Worm (Caenorhabditis elegans) whole organism, L4 larva: ENCODE results near the gene H14A12.3.

Experiments used
- F49E8.2 ChIP-seq: sonication (generic microtip); optimal IDR thresholded peaks from 2 replicates; lab custom pipeline; 2016; ENCODE audit warnings: missing compliant biosample characterization, mild to moderate bottlenecking, missing genetic modification characterization, borderline replicate concordance
- R02D3.7 ChIP-seq: fragments of 150-350 bp; sonication (generic microtip); optimal IDR thresholded peaks from 3 replicates; lab custom pipeline; 2014; ENCODE audit warnings: missing biosample characterization, missing genetic modification characterization
- T20F7.1 ChIP-seq: fragments of 200-800 bp; sonication (Bioruptor generic); optimal IDR thresholded peaks from 2 replicates; lab custom pipeline; 2018; ENCODE audit warnings: mild to moderate bottlenecking, missing genetic modification characterization, missing compliant biosample characterization
- Y105C5A.15 ChIP-seq: fragments of 200-800 bp; sonication (Bioruptor generic); IDR thresholded peaks from 2 replicates; pipeline ENCODE4 v1.3.6; 2022; ENCODE audit warnings: missing genetic modification characterization, missing compliant biosample characterization
- Y48G9A.11 ChIP-seq: fragments of 200-800 bp; sonication (Bioruptor generic); IDR thresholded peaks from 2 replicates; pipeline ENCODE4 v1.3.6; 2022; ENCODE audit warnings: missing genetic modification reagents, missing genetic modification characterization, missing compliant biosample characterization
- ZK546.5 ChIP-seq, 2 experiments: sonication (generic microtip); optimal IDR thresholded peaks; 2 replicates each; lab custom pipeline; 2017; ENCODE audit warnings: missing biosample characterization in 2 of 2, missing genetic modification characterization in 2 of 2
- aly-2 ChIP-seq: sonication (generic microtip); optimal IDR thresholded peaks from 2 replicates; lab custom pipeline; 2018; ENCODE audit warnings: missing biosample characterization, missing genetic modification characterization
- arid-1 ChIP-seq: fragments of 200-800 bp; sonication (Bioruptor generic); conservative IDR thresholded peaks from 2 replicates; pipeline ENCODE4 v1.3.6; 2022; ENCODE audit warnings: missing genetic modification reagents, missing genetic modification characterization, missing compliant biosample characterization
- attf-4 ChIP-seq: sonication (generic microtip); optimal IDR thresholded peaks from 3 replicates; lab custom pipeline; 2017; ENCODE audit warnings: missing biosample characterization, missing genetic modification characterization
- ceh-20 ChIP-seq: fragments of 200-800 bp; sonication (Bioruptor generic); IDR thresholded peaks from 2 replicates; pipeline ENCODE4 v1.3.6; 2022; ENCODE audit warnings: missing genetic modification reagents, missing genetic modification characterization, missing compliant biosample characterization
- ceh-28 ChIP-seq: fragments of 150-350 bp; optimal IDR thresholded peaks from 2 replicates; lab custom pipeline; 2014; ENCODE audit warnings: missing biosample characterization, missing genetic modification reagents, missing genetic modification characterization
- ceh-62 ChIP-seq: sonication (generic microtip); optimal IDR thresholded peaks from 2 replicates; lab custom pipeline; 2017; ENCODE audit warnings: missing biosample characterization, missing genetic modification characterization
- ceh-82 ChIP-seq: sonication (generic microtip); optimal IDR thresholded peaks from 2 replicates; lab custom pipeline; 2017; ENCODE audit warnings: missing biosample characterization, missing genetic modification characterization
- ctbp-1 ChIP-seq: fragments of 200-800 bp; sonication (Bioruptor generic); IDR thresholded peaks from 2 replicates; pipeline ENCODE4 v1.3.6; 2022; ENCODE audit warnings: missing genetic modification reagents, missing genetic modification characterization, missing compliant biosample characterization
- daf-16 ChIP-seq, 3 experiments: sonication (generic microtip); optimal IDR thresholded peaks; 2 replicates each; lab custom pipeline; 2016 to 2017; ENCODE audit warnings: missing genetic modification characterization in 3 of 3, missing genetic modification reagents in 3 of 3, mild to moderate bottlenecking in 2 of 3, missing compliant biosample characterization in 2 of 3, missing biosample characterization in 1 of 3, moderate library complexity in 1 of 3
- daf-19 ChIP-seq: fragments of 200-800 bp; sonication (Bioruptor generic); conservative IDR thresholded peaks from 2 replicates; pipeline ENCODE4 v1.3.6; 2022; ENCODE audit warnings: missing genetic modification characterization, missing compliant biosample characterization
- daf-8 ChIP-seq: fragments of 200-800 bp; sonication (Bioruptor generic); IDR thresholded peaks from 2 replicates; pipeline ENCODE4 v1.3.6; 2022; ENCODE audit warnings: missing genetic modification characterization, missing compliant biosample characterization
- dmd-9 ChIP-seq: fragments of 200-800 bp; sonication (Bioruptor generic); IDR thresholded peaks from 2 replicates; pipeline ENCODE4 v1.3.6; 2022; ENCODE audit warnings: missing genetic modification reagents, missing genetic modification characterization, missing compliant biosample characterization
- dpl-1 ChIP-seq: fragments of 150-350 bp; optimal IDR thresholded peaks from 2 replicates; lab custom pipeline; 2014; ENCODE audit warnings: missing biosample characterization, missing genetic modification reagents, missing genetic modification characterization
- duxl-1 ChIP-seq: sonication (generic microtip); optimal IDR thresholded peaks from 2 replicates; lab custom pipeline; 2016; ENCODE audit warnings: mild to moderate bottlenecking, missing genetic modification characterization, moderate library complexity, missing compliant biosample characterization; ENCODE audit not compliant: poor library complexity
- dve-1 ChIP-seq: sonication (generic microtip); optimal IDR thresholded peaks from 2 replicates; lab custom pipeline; 2017; ENCODE audit warnings: antibody characterized with exemption, mild to moderate bottlenecking, missing genetic modification characterization, missing compliant biosample characterization; ENCODE audit not compliant: insufficient read depth
- fos-1 ChIP-seq: fragments of 150-350 bp; optimal IDR thresholded peaks from 2 replicates; lab custom pipeline; 2014; ENCODE audit warnings: missing biosample characterization, missing genetic modification characterization
- hif-1 ChIP-seq, 2 experiments: sonication (generic microtip); optimal IDR thresholded peaks; 2 replicates each; lab custom pipeline; 2016 to 2017; ENCODE audit warnings: missing compliant biosample characterization in 2 of 2, missing genetic modification characterization in 2 of 2, missing genetic modification reagents in 2 of 2, missing genotype in 2 of 2, mild to moderate bottlenecking in 1 of 2
- jun-1 ChIP-seq: fragments of 150-350 bp; optimal IDR thresholded peaks from 2 replicates; lab custom pipeline; 2014; ENCODE audit warnings: missing biosample characterization, missing genetic modification reagents, missing genetic modification characterization
- lin-29 ChIP-seq: fragments of 200-800 bp; sonication (Bioruptor generic); IDR thresholded peaks from 2 replicates; pipeline ENCODE4 v1.3.6; 2022; ENCODE audit warnings: missing genetic modification reagents, missing genetic modification characterization, missing compliant biosample characterization
- lin-38 ChIP-seq: fragments of 200-800 bp; sonication (Bioruptor generic); IDR thresholded peaks from 2 replicates; pipeline ENCODE4 v1.3.6; 2022; ENCODE audit warnings: missing genetic modification reagents, missing genetic modification characterization, missing compliant biosample characterization
- lsy-2 ChIP-seq, 2 experiments: fragments of 150-350 bp in 1 of 2; sonication (generic microtip) in 1 of 2; optimal IDR thresholded peaks; 2 replicates each; lab custom pipeline; 2014 to 2017; ENCODE audit warnings: missing biosample characterization in 2 of 2, missing genetic modification characterization in 2 of 2
- madf-5 ChIP-seq, 2 experiments: fragments of 200-800 bp; sonication (Bioruptor generic); IDR thresholded peaks; 2 replicates each; pipeline ENCODE4 v1.3.6; 2022; ENCODE audit warnings: missing compliant biosample characterization in 2 of 2, missing genetic modification characterization in 2 of 2
- madf-9 ChIP-seq: fragments of 200-800 bp; sonication (Bioruptor generic); conservative IDR thresholded peaks from 2 replicates; pipeline ENCODE4 v1.3.6; 2022; ENCODE audit warnings: missing genetic modification reagents, missing genetic modification characterization, missing compliant biosample characterization
- mdl-1 ChIP-seq, 2 experiments: fragments of 150-350 bp in 1 of 2; sonication (generic microtip) in 1 of 2; optimal IDR thresholded peaks; 2 replicates each; lab custom pipeline; 2014 to 2017; ENCODE audit warnings: missing biosample characterization in 2 of 2, missing genetic modification characterization in 2 of 2
- mxl-3 ChIP-seq: fragments of 200-800 bp; sonication (Bioruptor generic); optimal IDR thresholded peaks from 2 replicates; lab custom pipeline; 2018; ENCODE audit warnings: mild to moderate bottlenecking, missing genetic modification characterization, missing compliant biosample characterization
- nhr-111 ChIP-seq: fragments of 200-800 bp; sonication (Bioruptor generic); optimal IDR thresholded peaks from 2 replicates; lab custom pipeline; 2018; ENCODE audit warnings: mild to moderate bottlenecking, missing genetic modification characterization, missing compliant biosample characterization
- nhr-25 ChIP-seq: sonication (generic microtip); optimal IDR thresholded peaks from 2 replicates; lab custom pipeline; 2017; ENCODE audit warnings: missing genetic modification characterization, mild to moderate bottlenecking, missing compliant biosample characterization, antibody characterized with exemption, moderate library complexity, borderline replicate concordance; ENCODE audit not compliant: insufficient read depth
- nhr-42 ChIP-seq: fragments of 200-800 bp; sonication (Bioruptor generic); IDR thresholded peaks from 2 replicates; pipeline ENCODE4 v1.3.6; 2022; ENCODE audit warnings: missing genetic modification characterization, missing compliant biosample characterization
- nhr-6 ChIP-seq: fragments of 150-350 bp; optimal IDR thresholded peaks from 2 replicates; lab custom pipeline; 2014; ENCODE audit warnings: missing biosample characterization, missing genetic modification characterization
- nhr-77 ChIP-seq: fragments of 150-350 bp; optimal IDR thresholded peaks from 2 replicates; lab custom pipeline; 2014; ENCODE audit warnings: missing biosample characterization, missing genetic modification characterization
- pha-4 ChIP-seq, 2 experiments: fragments of 150-350 bp in 1 of 2; fragments of 200-800 bp in 1 of 2; sonication (Bioruptor generic) in 1 of 2; IDR thresholded peaks in 1 of 2; optimal IDR thresholded peaks in 1 of 2; 2 replicates each; pipeline versions ENCODE4 v1.3.6 to Lab custom; 2014 to 2022; ENCODE audit warnings: missing genetic modification characterization in 2 of 2, missing genetic modification reagents in 2 of 2, missing biosample characterization in 1 of 2, missing compliant biosample characterization in 1 of 2
- sdz-12 ChIP-seq: fragments of 200-800 bp; sonication (Bioruptor generic); optimal IDR thresholded peaks from 2 replicates; lab custom pipeline; 2018; ENCODE audit warnings: mild to moderate bottlenecking, missing genetic modification characterization, missing compliant biosample characterization
- snpc-4 ChIP-seq: fragments of 150-350 bp; optimal IDR thresholded peaks from 2 replicates; lab custom pipeline; 2014; ENCODE audit warnings: missing biosample characterization, missing genetic modification characterization
- spr-1 ChIP-seq: sonication (generic microtip); optimal IDR thresholded peaks from 2 replicates; lab custom pipeline; 2016; ENCODE audit warnings: mild to moderate bottlenecking, missing genetic modification characterization, missing compliant biosample characterization
- tag-97 ChIP-seq: fragments of 200-800 bp; sonication (Bioruptor generic); IDR thresholded peaks from 2 replicates; pipeline ENCODE4 v1.3.6; 2022; ENCODE audit warnings: missing genetic modification characterization, missing compliant biosample characterization
- tra-1 ChIP-seq: fragments of 200-800 bp; sonication (Bioruptor generic); IDR thresholded peaks from 2 replicates; pipeline ENCODE4 v1.3.6; 2022; ENCODE audit warnings: missing genetic modification reagents, missing genetic modification characterization, missing compliant biosample characterization
- vab-7 ChIP-seq: fragments of 200-800 bp; sonication (Bioruptor generic); IDR thresholded peaks from 2 replicates; pipeline ENCODE4 v1.3.6; 2022; ENCODE audit warnings: missing genetic modification reagents, missing genetic modification characterization, missing compliant biosample characterization
- zfp-3 ChIP-seq: fragments of 200-800 bp; sonication (Bioruptor generic); conservative IDR thresholded peaks from 2 replicates; pipeline ENCODE4 v1.3.6; 2022; ENCODE audit warnings: missing genetic modification reagents, missing genetic modification characterization, missing compliant biosample characterization

The H14A12.3 gene

ce11 chrIII:7488303-7488702 is 24.7 kb downstream of the H14A12.3 start (continued):
- no peak for TF ChIP-seq ctbp-1 (GFP tag; lab: Robert Waterston, UW)
- no peak for TF ChIP-seq dpl-1 (GFP tag; lab: Kevin White, UChicago)
- TF ChIP-seq Y105C5A.15 (GFP tag; lab: Robert Waterston, UW): no peak
- peak; percentile 22 for TF ChIP-seq nhr-6

ce11 chrIII:7489055-7489534 is 25.5 kb downstream of the H14A12.3 start, which contains the start of gene mup-4:
Gene mup-4, minus strand, starts transcription at chrIII:7489105.
- TF ChIP-seq nhr-42 (GFP tag; lab: Robert Waterston, UW) (no peak), tag-97 (no peak), ceh-28 (tag; lab: Kevin White, UChicago) (no peak), attf-4 (tag; lab: Kevin White, UChicago) (no peak), nhr-111 (no peak), T20F7.1 (GFP tag; lab: Kevin White, UChicago) (no peak), ceh-20 (GFP tag; lab: Robert Waterston, UW) (no peak), nhr-6 (no peak), R02D3.7 (tag; lab: Kevin White, UChicago) (no peak), snpc-4 (tag; lab: Kevin White, UChicago) (no peak), daf-8 (GFP tag; lab: Robert Waterston, UW) (no peak), vab-7 (GFP tag; lab: Robert Waterston, UW) (no peak), Y105C5A.15 (GFP tag; lab: Robert Waterston, UW) (no peak)

- no peak for TF ChIP-seq tra-1 (GFP tag; lab: Robert Waterston, UW)
- TF ChIP-seq ceh-82 (tag; lab: Kevin White, UChicago): no peak
- no peak for TF ChIP-seq T20F7.1 (GFP tag; lab: Kevin White, UChicago)
- no peak for TF ChIP-seq jun-1 (tag; lab: Kevin White, UChicago)
- no peak for TF ChIP-seq madf-9 (GFP tag; lab: Robert Waterston, UW)
- no peak for TF ChIP-seq zfp-3 (GFP tag; lab: Robert Waterston, UW)
- TF ChIP-seq daf-16 (GFP tag; optimal IDR thresholded peaks at IDR 0.05; lab: Kevin White, UChicago): no peak
- no peak for TF ChIP-seq daf-16 (tag; optimal IDR thresholded peaks at IDR 0.05; lab: Kevin White, UChicago)
- no peak for TF ChIP-seq ZK546.5 (tag; optimal IDR thresholded peaks at IDR 0.05; lab: Kevin White, UChicago)
- TF ChIP-seq madf-5 (GFP tag; IDR thresholded peaks at IDR 0.05; lab: Robert Waterston, UW): no peak
- TF ChIP-seq nhr-77 (tag; lab: Kevin White, UChicago): no peak
- TF ChIP-seq daf-19 (GFP tag; lab: Robert Waterston, UW): no peak
- no peak for TF ChIP-seq mxl-3
- no peak for TF ChIP-seq lin-38 (GFP tag; lab: Robert Waterston, UW)
- TF ChIP-seq lsy-2 (tag; optimal IDR thresholded peaks at IDR 0.05; lab: Kevin White, UChicago): no peak
These were observed 26.5 kb downstream of the H14A12.3 start for ce11 chrIII:7490061-7490460.

- TF ChIP-seq arid-1 (GFP tag; lab: Robert Waterston, UW): no peak
- TF ChIP-seq pha-4 (GFP tag; IDR thresholded peaks at IDR 0.05; lab: Robert Waterston, UW): no peak
- TF ChIP-seq pha-4 (tag; optimal IDR thresholded peaks at IDR 0.05; lab: Kevin White, UChicago): no peak
- no peak for TF ChIP-seq aly-2
- no peak for TF ChIP-seq lin-29 (GFP tag; lab: Robert Waterston, UW)
- no peak for TF ChIP-seq tra-1 (GFP tag; lab: Robert Waterston, UW)
- no peak for TF ChIP-seq ceh-62 (tag; lab: Kevin White, UChicago)
- no peak for TF ChIP-seq sdz-12
- no peak for TF ChIP-seq dve-1
- peak in 1 of 2 experiments; percentile 22 for TF ChIP-seq hif-1 (tag; optimal IDR thresholded peaks at IDR 0.05; lab: Kevin White, UChicago)
- no peak for TF ChIP-seq dmd-9 (GFP tag; lab: Robert Waterston, UW)
- no peak for TF ChIP-seq mdl-1 (tag; optimal IDR thresholded peaks at IDR 0.05; lab: Kevin White, UChicago)
- no peak for TF ChIP-seq R02D3.7 (tag; lab: Kevin White, UChicago)
- no peak for TF ChIP-seq nhr-25 (tag; lab: Kevin White, UChicago)
- no peak for TF ChIP-seq fos-1 (tag; lab: Kevin White, UChicago)
- no peak for TF ChIP-seq madf-9 (GFP tag; lab: Robert Waterston, UW)
- no peak for TF ChIP-seq spr-1 (tag; lab: Kevin White, UChicago)
- no peak for TF ChIP-seq Y48G9A.11
- no peak for TF ChIP-seq F49E8.2 (tag; lab: Kevin White, UChicago)
- no peak for TF ChIP-seq nhr-77 (tag; lab: Kevin White, UChicago)
- no peak for TF ChIP-seq duxl-1
These were observed 28.3 kb downstream of the H14A12.3 start for ce11 chrIII:7491931-7492330.
